Fruit fly (Drosophila melanogaster) whole organism, embryonic: ENCODE data around the gene CG18301.
A peak's percentile ranks its signal among the peaks of the same experiment; 100 is the strongest.

Source experiments
- CG10959 ChIP-seq: fragments of 200-800 bp; sonication (Bioruptor generic); IDR thresholded peaks from 2 replicates; pipeline ENCODE4 v1.3.6; 2022; ENCODE audit warnings: missing biosample characterization, missing genetic modification characterization
- CG11560 ChIP-seq: fragments of 200-800 bp; sonication (Bioruptor generic); IDR thresholded peaks from 3 replicates; pipeline ENCODE4 v1.3.6; 2022; ENCODE audit warnings: missing biosample characterization, missing genetic modification characterization
- CG11695 ChIP-seq: fragments of 200-800 bp; sonication (Bioruptor generic); IDR thresholded peaks from 3 replicates; pipeline ENCODE4 v1.3.6; 2022; ENCODE audit warnings: missing biosample characterization, missing genetic modification characterization
- CG12155 ChIP-seq: fragments of 200-800 bp; sonication (Bioruptor generic); optimal IDR thresholded peaks from 3 replicates; lab custom pipeline; 2016; ENCODE audit warnings: missing biosample characterization, missing genetic modification characterization
- CG13123 ChIP-seq: fragments of 200-800 bp; sonication (Bioruptor generic); optimal IDR thresholded peaks from 2 replicates; lab custom pipeline; 2016; ENCODE audit warnings: missing biosample characterization, missing genetic modification characterization
- CG13287 ChIP-seq: fragments of 200-800 bp; sonication (Bioruptor generic); IDR thresholded peaks from 2 replicates; pipeline ENCODE4 v1.3.6; 2022; ENCODE audit warnings: missing biosample characterization, missing genetic modification characterization; ENCODE audit not compliant: partially characterized antibody
- CG13424 ChIP-seq: fragments of 200-800 bp; sonication (Bioruptor generic); optimal IDR thresholded peaks from 2 replicates; lab custom pipeline; 2019; ENCODE audit warnings: missing biosample characterization, mild to moderate bottlenecking, missing genetic modification characterization, moderate library complexity
- CG13775 ChIP-seq: fragments of 200-800 bp; sonication (Bioruptor generic); optimal IDR thresholded peaks from 3 replicates; lab custom pipeline; 2017; ENCODE audit warnings: missing biosample characterization, mild to moderate bottlenecking, missing genetic modification characterization
- CG17361 ChIP-seq: fragments of 200-800 bp; sonication (Bioruptor generic); IDR thresholded peaks from 3 replicates; pipeline ENCODE4 v1.3.6; 2022; ENCODE audit warnings: missing biosample characterization, missing genetic modification characterization
- CG18599 ChIP-seq: fragments of 200-800 bp; sonication (Bioruptor generic); optimal IDR thresholded peaks from 3 replicates; lab custom pipeline; 2017; ENCODE audit warnings: missing biosample characterization, missing genetic modification characterization, mild to moderate bottlenecking, moderate library complexity, missing genetic modification reagents
- CG4282 ChIP-seq: fragments of 200-800 bp; sonication (Bioruptor generic); optimal IDR thresholded peaks from 2 replicates; lab custom pipeline; 2016; ENCODE audit warnings: missing biosample characterization, missing genetic modification characterization
- CG4424 ChIP-seq: fragments of 200-800 bp; sonication (Bioruptor generic); optimal IDR thresholded peaks from 3 replicates; lab custom pipeline; 2016; ENCODE audit warnings: missing biosample characterization, missing genetic modification characterization
- CG7357 ChIP-seq: fragments of 200-800 bp; sonication (Bioruptor generic); IDR thresholded peaks from 3 replicates; pipeline ENCODE4 v1.3.6; 2022; ENCODE audit warnings: missing biosample characterization, missing genetic modification characterization
- CG7745 ChIP-seq: fragments of 200-800 bp; sonication (Bioruptor generic); optimal IDR thresholded peaks from 2 replicates; lab custom pipeline; 2018; ENCODE audit warnings: missing biosample characterization, mild to moderate bottlenecking, missing genetic modification characterization, moderate library complexity
- CG8478 ChIP-seq: fragments of >200 bp; optimal IDR thresholded peaks from 2 replicates; lab custom pipeline; 2018
- D ChIP-seq, 2 experiments: fragments of 200-800 bp in 1 of 2; fragments of >200 bp in 1 of 2; sonication (Bioruptor generic) in 1 of 2; optimal IDR thresholded peaks; 2 replicates in 1 of 2; 3 replicates in 1 of 2; lab custom pipeline; 2017; ENCODE audit warnings: mild to moderate bottlenecking in 1 of 2, missing biosample characterization in 1 of 2, missing genetic modification characterization in 1 of 2, missing genetic modification reagents in 1 of 2
- Dfd ChIP-seq, 2 experiments: fragments of >200 bp; optimal IDR thresholded peaks; 2 replicates each; lab custom pipeline; 2017; ENCODE audit warnings: missing biosample characterization in 2 of 2, missing genetic modification characterization in 2 of 2
- Ets65A ChIP-seq: fragments of 200-800 bp; sonication (Bioruptor generic); peaks from one replicate; lab custom pipeline; 2016; ENCODE audit warnings: missing biosample characterization, missing genetic modification characterization
- Gug ChIP-seq: fragments of 200-800 bp; sonication (Bioruptor generic); IDR thresholded peaks from 4 replicates; pipeline ENCODE4 v1.3.6; 2022; ENCODE audit warnings: missing biosample characterization, missing genetic modification characterization
- HLH54F ChIP-seq: fragments of 200-800 bp; sonication (Bioruptor generic); optimal IDR thresholded peaks from 3 replicates; lab custom pipeline; 2016; ENCODE audit warnings: missing biosample characterization, missing genetic modification characterization
- Hr78 ChIP-seq, 2 experiments: fragments of 200-800 bp in 1 of 2; fragments of >200 bp in 1 of 2; sonication (Bioruptor generic) in 1 of 2; optimal IDR thresholded peaks; 2 replicates each; lab custom pipeline; 2017 to 2019; ENCODE audit warnings: missing biosample characterization in 2 of 2, missing genetic modification characterization in 2 of 2, mild to moderate bottlenecking in 1 of 2, moderate library complexity in 1 of 2
- NC2β ChIP-seq: fragments of 200-800 bp; sonication (Bioruptor generic); optimal IDR thresholded peaks from 2 replicates; lab custom pipeline; 2016; ENCODE audit warnings: missing biosample characterization, missing genetic modification characterization
- NK7.1 ChIP-seq: fragments of 200-800 bp; sonication (Bioruptor generic); optimal IDR thresholded peaks from 3 replicates; lab custom pipeline; 2016; ENCODE audit warnings: missing biosample characterization, missing genetic modification characterization
- Opbp ChIP-seq: fragments of 200-800 bp; sonication (Bioruptor generic); IDR thresholded peaks from 3 replicates; pipeline ENCODE4 v1.3.6; 2022; ENCODE audit warnings: missing biosample characterization, missing genetic modification characterization; ENCODE audit not compliant: partially characterized antibody
- Ravus ChIP-seq: fragments of 200-800 bp; sonication (Bioruptor generic); IDR thresholded peaks from 2 replicates; pipeline ENCODE4 v1.3.6; 2022; ENCODE audit warnings: missing biosample characterization, missing genetic modification characterization
- Scr ChIP-seq: fragments of 200-800 bp; sonication (Bioruptor generic); IDR thresholded peaks from 2 replicates; pipeline ENCODE4 v1.3.6; 2022; ENCODE audit warnings: missing biosample characterization, missing genetic modification characterization; ENCODE audit not compliant: partially characterized antibody
- TFAM ChIP-seq: fragments of 200-800 bp; sonication (Bioruptor generic); optimal IDR thresholded peaks from 2 replicates; lab custom pipeline; 2017; ENCODE audit warnings: missing biosample characterization, missing genetic modification characterization, inconsistent platforms
- Trl ChIP-seq, 3 experiments: fragments of >200 bp in 2 of 3; fragments of 200-800 bp in 1 of 3; sonication (Bioruptor generic) in 1 of 3; optimal IDR thresholded peaks; 2 replicates in 1 of 3; 3 replicates in 2 of 3; lab custom pipeline; 2016 to 2017; ENCODE audit warnings: missing biosample characterization in 1 of 3, missing genetic modification characterization in 1 of 3
- Usf ChIP-seq: fragments of 200-800 bp; sonication (Bioruptor generic); optimal IDR thresholded peaks from 2 replicates; lab custom pipeline; 2017; ENCODE audit warnings: missing genotype, missing biosample characterization, missing genetic modification characterization
- al ChIP-seq: fragments of 200-800 bp; sonication (Bioruptor generic); IDR thresholded peaks from 2 replicates; pipeline ENCODE4 v1.3.6; 2022; ENCODE audit warnings: missing biosample characterization, missing genetic modification characterization
- ato ChIP-seq: fragments of 200-800 bp; sonication (Bioruptor generic); IDR thresholded peaks from 2 replicates; pipeline ENCODE4 v1.3.6; 2022; ENCODE audit warnings: missing biosample characterization, missing genetic modification characterization; ENCODE audit not compliant: partially characterized antibody
- caup ChIP-seq: fragments of 200-800 bp; sonication (Bioruptor generic); optimal IDR thresholded peaks from 3 replicates; lab custom pipeline; 2017; ENCODE audit warnings: missing biosample characterization, mild to moderate bottlenecking, missing genetic modification characterization, moderate library complexity; ENCODE audit not compliant: severe bottlenecking
- cg ChIP-seq: fragments of 200-800 bp; sonication (Bioruptor generic); optimal IDR thresholded peaks from 3 replicates; lab custom pipeline; 2019; ENCODE audit warnings: missing biosample characterization, mild to moderate bottlenecking, missing genetic modification characterization, moderate library complexity
- chinmo ChIP-seq: fragments of 200-800 bp; sonication (Bioruptor generic); IDR thresholded peaks from 4 replicates; pipeline ENCODE4 v1.3.6; 2022; ENCODE audit warnings: missing biosample characterization, missing genetic modification characterization; ENCODE audit not compliant: partially characterized antibody
- crc ChIP-seq: fragments of 200-800 bp; sonication (Bioruptor generic); optimal IDR thresholded peaks from 2 replicates; lab custom pipeline; 2016; ENCODE audit warnings: missing biosample characterization, missing genetic modification characterization
- dm ChIP-seq: fragments of 200-800 bp; sonication (Bioruptor generic); optimal IDR thresholded peaks from 3 replicates; lab custom pipeline; 2016; ENCODE audit warnings: missing biosample characterization, missing genetic modification characterization
- ewg ChIP-seq: fragments of 200-800 bp; sonication (Bioruptor generic); optimal IDR thresholded peaks from 3 replicates; lab custom pipeline; 2017; ENCODE audit warnings: mild to moderate bottlenecking, missing biosample characterization, missing genetic modification reagents, missing genetic modification characterization
- fd3F ChIP-seq: fragments of 200-800 bp; sonication (Bioruptor generic); optimal IDR thresholded peaks from 2 replicates; lab custom pipeline; 2018; ENCODE audit warnings: missing biosample characterization, mild to moderate bottlenecking, missing genetic modification characterization, moderate library complexity
- fu2 ChIP-seq: fragments of 200-800 bp; sonication (Bioruptor generic); optimal IDR thresholded peaks from 2 replicates; lab custom pipeline; 2016; ENCODE audit warnings: missing biosample characterization, missing genetic modification characterization
- lab ChIP-seq: fragments of 200-800 bp; sonication (Bioruptor generic); optimal IDR thresholded peaks from 3 replicates; lab custom pipeline; 2017; ENCODE audit warnings: missing biosample characterization, missing genetic modification characterization, mild to moderate bottlenecking, moderate library complexity, missing genetic modification reagents
- lilli ChIP-seq: fragments of 200-800 bp; sonication (Bioruptor generic); optimal IDR thresholded peaks from 3 replicates; lab custom pipeline; 2016; ENCODE audit warnings: missing biosample characterization, missing genetic modification characterization
- org-1 ChIP-seq: fragments of 200-800 bp; sonication (Bioruptor generic); optimal IDR thresholded peaks from 2 replicates; lab custom pipeline; 2017; ENCODE audit warnings: missing biosample characterization, missing genetic modification characterization
- pho ChIP-seq: fragments of 200-800 bp; sonication (Bioruptor generic); optimal IDR thresholded peaks from 2 replicates; lab custom pipeline; 2016; ENCODE audit warnings: missing biosample characterization, missing genetic modification characterization
- psq ChIP-seq: fragments of 200-800 bp; sonication (Bioruptor generic); optimal IDR thresholded peaks from 2 replicates; lab custom pipeline; 2017; ENCODE audit warnings: missing biosample characterization, missing genetic modification characterization
- sna ChIP-seq: fragments of 200-800 bp; sonication (Bioruptor generic); IDR thresholded peaks from 2 replicates; pipeline ENCODE4 v1.3.6; 2022; ENCODE audit warnings: missing biosample characterization, missing genetic modification characterization; ENCODE audit not compliant: partially characterized antibody
- sqz ChIP-seq: fragments of 200-800 bp; sonication (Bioruptor generic); optimal IDR thresholded peaks from 3 replicates; lab custom pipeline; 2018; ENCODE audit warnings: missing biosample characterization, mild to moderate bottlenecking, missing genetic modification characterization
- tap ChIP-seq: fragments of 200-800 bp; optimal IDR thresholded peaks from 3 replicates; lab custom pipeline; 2019; ENCODE audit warnings: missing biosample characterization, mild to moderate bottlenecking, missing genetic modification characterization, moderate library complexity
- tio ChIP-seq: fragments of 200-800 bp; sonication (Bioruptor generic); optimal IDR thresholded peaks from 2 replicates; lab custom pipeline; 2017; ENCODE audit warnings: missing biosample characterization, missing genetic modification characterization, inconsistent platforms
- zf30C ChIP-seq: fragments of 200-800 bp; sonication (Bioruptor generic); optimal IDR thresholded peaks from 3 replicates; lab custom pipeline; 2018; ENCODE audit warnings: missing biosample characterization, mild to moderate bottlenecking, missing genetic modification characterization

CG18301 gene

dm6 chr2L:10516470-10517048 lies 15.1 kb upstream of the CG18301 start (continued):
- TF ChIP-seq CG7357 (GFP tag; lab: Robert Waterston, UW) (no peak), cg (GFP tag; lab: Kevin White, UChicago) (no peak), CG13287 (GFP tag; lab: Robert Waterston, UW) (no peak; the same call in 1 of the 2 replicates), dm (peak; percentile 11), pho (GFP tag; lab: Kevin White, UChicago) (peak; percentile 49), org-1 (peak; percentile 36), ato (GFP tag; lab: Robert Waterston, UW) (no peak), HLH54F (GFP tag; lab: Kevin White, UChicago) (peak; percentile 31), sqz (GFP tag; lab: Kevin White, UChicago) (no peak), psq (GFP tag; lab: Kevin White, UChicago) (no peak), lab (GFP tag; lab: Kevin White, UChicago) (peak; percentile 70), CG7745 (tag; lab: Kevin White, UChicago) (no peak), CG11560 (tag; lab: Robert Waterston, UW) (0 out of 3 replicates have a peak, but pooled peaks have one; percentile 54), CG4424 (GFP tag; lab: Kevin White, UChicago) (peak; percentile 49), CG12155 (no peak), CG4282 (GFP tag; lab: Kevin White, UChicago) (no peak), CG11695 (GFP tag; lab: Robert Waterston, UW) (no peak; the same call in 2 of the 3 replicates), tap (tag; lab: Kevin White, UChicago) (no peak), TFAM (no peak), chinmo (GFP tag; lab: Robert Waterston, UW) (0 out of 4 replicates have a peak, but pooled peaks have one; percentile 45), fd3F (GFP tag; lab: Kevin White, UChicago) (no peak), Opbp (GFP tag; lab: Robert Waterston, UW) (peak; percentile 60; the same call in 2 of the 3 replicates), tio (no peak), zf30C (GFP tag; lab: Kevin White, UChicago) (no peak), CG8478 (no peak), CG10959 (GFP tag; lab: Robert Waterston, UW) (no peak), caup (GFP tag; lab: Kevin White, UChicago) (peak; percentile 33), Trl (optimal IDR thresholded peaks at IDR 0.05; lab: Kevin White, UChicago) (no peak), Trl (GFP tag; optimal IDR thresholded peaks at IDR 0.05; lab: Kevin White, UChicago) (peak; percentile 20), Scr (GFP tag; lab: Robert Waterston, UW) (no peak), NC2β (GFP tag; lab: Kevin White, UChicago) (peak; percentile 1), NK7.1 (peak; percentile 21), D (optimal IDR thresholded peaks at IDR 0.05; lab: Kevin White, UChicago) (no peak), D (GFP tag; optimal IDR thresholded peaks at IDR 0.05; lab: Kevin White, UChicago) (no peak), CG17361 (GFP tag; lab: Robert Waterston, UW) (peak; percentile 67; the same call in 2 of the 3 replicates), lilli (GFP tag; lab: Kevin White, UChicago) (peak; percentile 47), Ets65A (GFP tag; lab: Kevin White, UChicago) (peak; percentile 89), CG13123 (GFP tag; lab: Kevin White, UChicago) (no peak), Dfd (GFP tag; optimal IDR thresholded peaks at IDR 0.05; lab: Kevin White, UChicago) (no peak), Hr78 (GFP tag; optimal IDR thresholded peaks at IDR 0.05; lab: Kevin White, UChicago) (peak in 1 of 2 experiments; percentile 22), sna (GFP tag; lab: Robert Waterston, UW) (no peak), Usf (GFP tag; lab: Kevin White, UChicago) (no peak), ewg (no peak), Ravus (no peak), al (GFP tag; lab: Robert Waterston, UW) (no peak; the same call in 1 of the 2 replicates), CG13424 (peak; percentile 51), crc (GFP tag; lab: Kevin White, UChicago) (no peak), CG13775 (peak; percentile 43), Gug (GFP tag; lab: Robert Waterston, UW) (no peak), CG18599 (GFP tag; lab: Kevin White, UChicago) (peak; percentile 44), fu2 (GFP tag; lab: Kevin White, UChicago) (no peak)
